Worm (Caenorhabditis elegans): ENCODE measurements around the gene T21B4.3.

DNA sequence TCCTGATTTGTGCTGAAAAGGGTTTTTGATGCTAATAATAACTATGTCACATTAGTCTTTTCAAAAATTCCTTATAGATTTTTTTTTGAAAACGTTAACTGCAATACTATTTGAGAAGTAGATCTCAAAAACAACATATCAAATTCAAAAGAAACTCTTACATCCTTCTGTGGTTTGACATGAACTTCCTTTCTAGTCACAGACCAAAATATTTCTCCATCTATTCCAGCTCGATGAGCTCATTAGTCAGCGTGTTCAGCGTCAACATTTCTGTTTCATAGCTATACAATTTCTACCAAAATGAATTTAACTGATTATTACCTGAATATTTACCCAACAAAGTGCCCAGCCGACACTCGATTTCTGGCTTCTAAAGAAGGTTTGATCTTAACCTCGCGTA, 11.8 kb upstream of the T21B4.3 start, which contains the start of gene srh-67:
- TF ChIP-seq nhr-12 (tag; optimal IDR thresholded peaks at IDR 0.05) (no peak), lsy-2 (tag; optimal IDR thresholded peaks at IDR 0.05) (no peak), mep-1 (tag; optimal IDR thresholded peaks at IDR 0.05) (no peak), hlh-1 (tag; optimal IDR thresholded peaks at IDR 0.05) (no peak), elt-3 (tag; optimal IDR thresholded peaks at IDR 0.05) (no peak)
